Worm (Caenorhabditis elegans): ENCODE results near the gene jbts-14.

- TF ChIP-seq ets-7 (tag; optimal IDR thresholded peaks at IDR 0.05) = no peak
- no peak for TF ChIP-seq F13C5.2 (tag; optimal IDR thresholded peaks at IDR 0.05)
- TF ChIP-seq flt-1 (GFP tag; IDR thresholded peaks at IDR 0.05) = no peak
- no peak for TF ChIP-seq tbx-37 (GFP tag; conservative IDR thresholded peaks at IDR 0.05)
- TF ChIP-seq ama-1 (optimal IDR thresholded peaks at IDR 0.05) = no peak
- TF ChIP-seq hmg-4 (GFP tag; optimal IDR thresholded peaks at IDR 0.05) = no peak
Measured at ce11 chrX:8659521-8659920, 44.6 kb upstream of the jbts-14 start.
